Worm (Caenorhabditis elegans) whole organism, L2 larva: ENCODE measurements around the gene F43C11.11.

ENCODE experiments used
- R02D3.7 ChIP-seq: fragments of 150-350 bp; optimal IDR thresholded peaks from 2 replicates; lab custom pipeline; 2014; ENCODE audit warnings: missing biosample characterization, missing genetic modification characterization
- alr-1 ChIP-seq: fragments of 150-350 bp; optimal IDR thresholded peaks from 2 replicates; lab custom pipeline; 2014; ENCODE audit warnings: missing biosample characterization, missing genetic modification characterization
- blmp-1 ChIP-seq: sonication (generic microtip); optimal IDR thresholded peaks from 2 replicates; lab custom pipeline; 2017; ENCODE audit warnings: missing genetic modification characterization, mild to moderate bottlenecking, missing compliant biosample characterization, antibody characterized with exemption, moderate library complexity; ENCODE audit not compliant: insufficient read depth
- ceh-82 ChIP-seq: fragments of 150-350 bp; optimal IDR thresholded peaks from 2 replicates; lab custom pipeline; 2014; ENCODE audit warnings: missing biosample characterization, missing genetic modification characterization
- egl-27 ChIP-seq: sonication (generic microtip); optimal IDR thresholded peaks from 3 replicates; lab custom pipeline; 2017; ENCODE audit warnings: missing biosample characterization, missing genetic modification reagents, missing genetic modification characterization
- elt-1 ChIP-seq: fragments of 150-350 bp; optimal IDR thresholded peaks from 2 replicates; lab custom pipeline; 2014; ENCODE audit warnings: missing biosample characterization, missing genetic modification characterization
- mab-5 ChIP-seq: fragments of 150-350 bp; optimal IDR thresholded peaks from 2 replicates; lab custom pipeline; 2014; ENCODE audit warnings: missing biosample characterization, missing genetic modification characterization
- nhr-11 ChIP-seq: fragments of 150-350 bp; optimal IDR thresholded peaks from 2 replicates; lab custom pipeline; 2014; ENCODE audit warnings: missing biosample characterization, missing genetic modification characterization
- nhr-237 ChIP-seq: fragments of 150-350 bp; optimal IDR thresholded peaks from 2 replicates; lab custom pipeline; 2014; ENCODE audit warnings: missing biosample characterization, missing genetic modification characterization
- ztf-11 ChIP-seq: sonication (generic microtip); optimal IDR thresholded peaks from 2 replicates; lab custom pipeline; 2017; ENCODE audit warnings: missing biosample characterization, missing genetic modification characterization

DNA sequence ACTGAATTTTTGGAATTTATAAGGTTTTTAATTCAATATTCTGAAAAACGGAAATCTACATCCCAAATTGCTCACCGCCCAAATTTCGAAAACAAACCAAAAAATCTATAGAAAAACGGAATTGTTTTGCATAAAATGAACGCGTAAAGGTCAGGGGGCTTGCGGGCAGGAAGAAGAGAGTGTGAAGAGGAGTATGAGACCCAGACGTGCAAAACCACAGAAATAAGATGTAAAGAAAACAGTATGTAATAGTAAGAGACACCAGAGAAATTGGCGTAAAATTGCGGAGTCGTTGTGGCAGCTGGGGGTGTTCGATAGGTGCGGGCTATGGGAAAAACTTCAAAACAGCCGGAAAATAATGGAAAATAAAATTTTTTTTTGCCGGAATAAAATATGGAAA, 22.6 kb downstream of the F43C11.11 start:
- TF ChIP-seq egl-27 (tag; lab: Kevin White, UChicago), result no peak
- no peak for TF ChIP-seq ceh-82 (tag; lab: Kevin White, UChicago)
- no peak for TF ChIP-seq elt-1
- no peak for TF ChIP-seq nhr-237 (tag; lab: Kevin White, UChicago)
- no peak for TF ChIP-seq R02D3.7 (tag; lab: Kevin White, UChicago)
- no peak for TF ChIP-seq nhr-11 (tag; lab: Kevin White, UChicago)
- no peak for TF ChIP-seq ztf-11 (tag; lab: Kevin White, UChicago)
- TF ChIP-seq alr-1 (tag; lab: Kevin White, UChicago), result no peak
- TF ChIP-seq blmp-1 (tag; lab: Kevin White, UChicago), result no peak
- no peak for TF ChIP-seq mab-5 (tag; lab: Kevin White, UChicago)
